Fruit fly (Drosophila melanogaster) whole organism, prepupa: Measurements from ENCODE around the gene bnk.

Experiments used
- Blimp-1 ChIP-seq: fragments of 200-800 bp; sonication (Bioruptor generic); optimal IDR thresholded peaks from 3 replicates; lab custom pipeline; 2017; ENCODE audit warnings: missing biosample characterization, missing genetic modification characterization, mild to moderate bottlenecking, moderate library complexity, missing genetic modification reagents
- CG10631 ChIP-seq: fragments of 200-800 bp; sonication (Bioruptor generic); optimal IDR thresholded peaks from 2 replicates; lab custom pipeline; 2016; ENCODE audit warnings: missing biosample characterization, missing genetic modification characterization
- CG10669 ChIP-seq: fragments of 200-800 bp; sonication (Bioruptor generic); optimal IDR thresholded peaks from 3 replicates; lab custom pipeline; 2018; ENCODE audit warnings: missing biosample characterization, mild to moderate bottlenecking, missing genetic modification characterization, moderate library complexity
- CG11294 ChIP-seq: fragments of 200-800 bp; sonication (Bioruptor generic); IDR thresholded peaks from 2 replicates; pipeline ENCODE4 v1.3.6; 2022; ENCODE audit warnings: missing biosample characterization, missing genetic modification characterization
- CG11902 ChIP-seq: fragments of 200-800 bp; sonication (Bioruptor generic); optimal IDR thresholded peaks from 3 replicates; lab custom pipeline; 2016; ENCODE audit warnings: missing biosample characterization, missing genetic modification characterization
- CG15336 ChIP-seq: fragments of 200-800 bp; sonication (Bioruptor generic); IDR thresholded peaks from 2 replicates; pipeline ENCODE4 v1.3.6; 2022; ENCODE audit warnings: missing biosample characterization, missing genetic modification characterization
- CG1621 ChIP-seq: fragments of 200-800 bp; sonication (Bioruptor generic); optimal IDR thresholded peaks from 3 replicates; lab custom pipeline; 2018; ENCODE audit warnings: missing biosample characterization, mild to moderate bottlenecking, missing genetic modification characterization
- CG16779 ChIP-seq: fragments of 200-800 bp; sonication (Bioruptor generic); optimal IDR thresholded peaks from 3 replicates; lab custom pipeline; 2017; ENCODE audit warnings: missing biosample characterization, mild to moderate bottlenecking, missing genetic modification characterization
- CG3032 ChIP-seq: fragments of 200-800 bp; optimal IDR thresholded peaks from 2 replicates; lab custom pipeline; 2019; ENCODE audit warnings: missing biosample characterization, mild to moderate bottlenecking, missing genetic modification characterization, moderate library complexity
- CG31627 ChIP-seq: fragments of 200-800 bp; sonication (Bioruptor generic); optimal IDR thresholded peaks from 3 replicates; lab custom pipeline; 2016; ENCODE audit warnings: missing biosample characterization, missing genetic modification characterization
- CG32006 ChIP-seq: fragments of 200-800 bp; sonication (Bioruptor generic); optimal IDR thresholded peaks from 3 replicates; lab custom pipeline; 2017; ENCODE audit warnings: missing biosample characterization, mild to moderate bottlenecking, missing genetic modification characterization
- CG4318 ChIP-seq: fragments of 200-800 bp; sonication (Bioruptor generic); optimal IDR thresholded peaks from 3 replicates; lab custom pipeline; 2017; ENCODE audit warnings: missing biosample characterization, mild to moderate bottlenecking, missing genetic modification characterization
- CG6163 ChIP-seq: fragments of 200-800 bp; sonication (Bioruptor generic); IDR thresholded peaks from 3 replicates; pipeline ENCODE4 v1.3.6; 2022; ENCODE audit warnings: missing biosample characterization, missing genetic modification characterization
- CG6276 ChIP-seq: fragments of 200-800 bp; sonication (Bioruptor generic); optimal IDR thresholded peaks from 2 replicates; lab custom pipeline; 2017; ENCODE audit warnings: missing biosample characterization, mild to moderate bottlenecking, missing genetic modification characterization
- CG6792 ChIP-seq: fragments of 200-800 bp; sonication (Bioruptor generic); optimal IDR thresholded peaks from 3 replicates; lab custom pipeline; 2016; ENCODE audit warnings: missing biosample characterization, missing genetic modification characterization
- CG6854 ChIP-seq: fragments of 200-800 bp; sonication (Bioruptor generic); optimal IDR thresholded peaks from 2 replicates; lab custom pipeline; 2017; ENCODE audit warnings: missing biosample characterization, mild to moderate bottlenecking, missing genetic modification characterization
- CG7368 ChIP-seq: fragments of 200-800 bp; sonication (Bioruptor generic); optimal IDR thresholded peaks from 3 replicates; lab custom pipeline; 2016; ENCODE audit warnings: missing biosample characterization, missing genetic modification characterization
- CG8119 ChIP-seq: fragments of 200-800 bp; sonication (Bioruptor generic); IDR thresholded peaks from 3 replicates; pipeline ENCODE4 v1.3.6; 2022; ENCODE audit warnings: missing biosample characterization, missing genetic modification characterization
- CG8319 ChIP-seq: fragments of 200-800 bp; sonication (Bioruptor generic); optimal IDR thresholded peaks from 3 replicates; lab custom pipeline; 2016; ENCODE audit warnings: missing biosample characterization, missing genetic modification characterization
- CG9139 ChIP-seq: fragments of 200-800 bp; sonication (Bioruptor generic); optimal IDR thresholded peaks from 3 replicates; lab custom pipeline; 2017; ENCODE audit warnings: missing biosample characterization, mild to moderate bottlenecking, missing genetic modification characterization
- Eip78C ChIP-seq: fragments of 200-800 bp; sonication (Bioruptor generic); peaks from one replicate; lab custom pipeline; 2016; ENCODE audit warnings: missing biosample characterization, missing genetic modification characterization
- Eip93F ChIP-seq: fragments of 200-800 bp; sonication (Bioruptor generic); optimal IDR thresholded peaks from 2 replicates; lab custom pipeline; 2016; ENCODE audit warnings: missing biosample characterization, mild to moderate bottlenecking, missing genetic modification characterization
- Ets96B ChIP-seq: fragments of 200-800 bp; optimal IDR thresholded peaks from 2 replicates; lab custom pipeline; 2019; ENCODE audit warnings: missing biosample characterization, mild to moderate bottlenecking, missing genetic modification characterization, moderate library complexity
- Gug ChIP-seq: fragments of 200-800 bp; sonication (Bioruptor generic); IDR thresholded peaks from 2 replicates; pipeline ENCODE4 v1.3.6; 2022; ENCODE audit warnings: missing biosample characterization, missing genetic modification characterization
- Hr39 ChIP-seq: fragments of 200-800 bp; sonication (Bioruptor generic); optimal IDR thresholded peaks from 2 replicates; lab custom pipeline; 2016; ENCODE audit warnings: missing biosample characterization, missing genetic modification characterization
- Hr4 ChIP-seq: fragments of 200-800 bp; sonication (Bioruptor generic); optimal IDR thresholded peaks from 3 replicates; lab custom pipeline; 2016; ENCODE audit warnings: missing biosample characterization, missing genetic modification characterization
- Lpt ChIP-seq: fragments of 200-800 bp; sonication (Bioruptor generic); optimal IDR thresholded peaks from 3 replicates; lab custom pipeline; 2016; ENCODE audit warnings: missing biosample characterization, missing genetic modification characterization
- Met ChIP-seq: fragments of 200-800 bp; sonication (Bioruptor generic); optimal IDR thresholded peaks from 3 replicates; lab custom pipeline; 2016; ENCODE audit warnings: missing biosample characterization, missing genetic modification characterization
- OdsH ChIP-seq: fragments of 200-800 bp; sonication (Bioruptor generic); optimal IDR thresholded peaks from 3 replicates; lab custom pipeline; 2016; ENCODE audit warnings: missing biosample characterization, missing genetic modification characterization
- Smox ChIP-seq: fragments of 200-800 bp; sonication (Bioruptor generic); optimal IDR thresholded peaks from 3 replicates; lab custom pipeline; 2016; ENCODE audit warnings: missing biosample characterization, missing genetic modification characterization
- Sox102F ChIP-seq: fragments of 200-800 bp; sonication (Bioruptor generic); optimal IDR thresholded peaks from 2 replicates; lab custom pipeline; 2016; ENCODE audit warnings: missing biosample characterization, mild to moderate bottlenecking, missing genetic modification characterization
- Sox14 ChIP-seq: fragments of 200-800 bp; sonication (Bioruptor generic); optimal IDR thresholded peaks from 3 replicates; lab custom pipeline; 2016; ENCODE audit warnings: missing biosample characterization, missing genetic modification characterization
- Sox15 ChIP-seq: fragments of 200-800 bp; sonication (Bioruptor generic); optimal IDR thresholded peaks from 3 replicates; lab custom pipeline; 2016; ENCODE audit warnings: missing biosample characterization, missing genetic modification characterization
- achi ChIP-seq: fragments of 200-800 bp; sonication (Bioruptor generic); optimal IDR thresholded peaks from 3 replicates; lab custom pipeline; 2016; ENCODE audit warnings: missing biosample characterization, missing genetic modification characterization
- acj6 ChIP-seq: fragments of 200-800 bp; sonication (Bioruptor generic); optimal IDR thresholded peaks from 3 replicates; lab custom pipeline; 2016; ENCODE audit warnings: missing biosample characterization, missing genetic modification characterization
- cyc ChIP-seq: fragments of 200-800 bp; sonication (Bioruptor generic); optimal IDR thresholded peaks from 3 replicates; lab custom pipeline; 2016; ENCODE audit warnings: missing biosample characterization, missing genetic modification characterization
- dac ChIP-seq: fragments of 200-800 bp; sonication (Bioruptor generic); optimal IDR thresholded peaks from 2 replicates; lab custom pipeline; 2017; ENCODE audit warnings: missing biosample characterization, mild to moderate bottlenecking, missing genetic modification characterization
- dsx ChIP-seq: fragments of 200-800 bp; optimal IDR thresholded peaks from 3 replicates; lab custom pipeline; 2019; ENCODE audit warnings: missing biosample characterization, mild to moderate bottlenecking, missing genetic modification characterization, moderate library complexity; ENCODE audit not compliant: poor library complexity, severe bottlenecking
- eg ChIP-seq: fragments of 200-800 bp; sonication (Bioruptor generic); IDR thresholded peaks from 3 replicates; pipeline ENCODE4 v1.3.6; 2022; ENCODE audit warnings: missing biosample characterization, missing genetic modification characterization
- esn ChIP-seq: fragments of 200-800 bp; sonication (Bioruptor generic); optimal IDR thresholded peaks from 2 replicates; lab custom pipeline; 2016; ENCODE audit warnings: missing biosample characterization, mild to moderate bottlenecking, missing genetic modification characterization, moderate library complexity
- fd59A ChIP-seq: fragments of 200-800 bp; sonication (Bioruptor generic); optimal IDR thresholded peaks from 2 replicates; lab custom pipeline; 2017; ENCODE audit warnings: missing biosample characterization, mild to moderate bottlenecking, missing genetic modification characterization, missing genetic modification reagents
- fd85E ChIP-seq: fragments of 200-800 bp; sonication (Bioruptor generic); optimal IDR thresholded peaks from 3 replicates; lab custom pipeline; 2016; ENCODE audit warnings: missing biosample characterization, missing genetic modification characterization
- fkh ChIP-seq: fragments of 200-800 bp; sonication (Bioruptor generic); optimal IDR thresholded peaks from 3 replicates; lab custom pipeline; 2017; ENCODE audit warnings: missing biosample characterization, mild to moderate bottlenecking, missing genetic modification characterization, moderate library complexity
- net ChIP-seq: fragments of 200-800 bp; sonication (Bioruptor generic); optimal IDR thresholded peaks from 3 replicates; lab custom pipeline; 2016; ENCODE audit warnings: missing biosample characterization, missing genetic modification characterization
- pdm3 ChIP-seq: fragments of 200-800 bp; sonication (Bioruptor generic); optimal IDR thresholded peaks from 3 replicates; lab custom pipeline; 2016; ENCODE audit warnings: missing biosample characterization, missing genetic modification characterization
- salr ChIP-seq, 2 experiments: fragments of 200-800 bp; sonication (Bioruptor generic); optimal IDR thresholded peaks; 3 replicates each; lab custom pipeline; 2016 to 2018; ENCODE audit warnings: missing biosample characterization in 2 of 2, missing genetic modification characterization in 2 of 2, mild to moderate bottlenecking in 1 of 2
- spab ChIP-seq: fragments of 200-800 bp; sonication (Bioruptor generic); optimal IDR thresholded peaks from 2 replicates; lab custom pipeline; 2017; ENCODE audit warnings: missing biosample characterization, mild to moderate bottlenecking, missing genetic modification characterization, missing genetic modification reagents
- ss ChIP-seq, 2 experiments: fragments of 200-800 bp; sonication (Bioruptor generic); optimal IDR thresholded peaks; 2 replicates in 1 of 2; 3 replicates in 1 of 2; lab custom pipeline; 2017 to 2018; ENCODE audit warnings: mild to moderate bottlenecking in 2 of 2, missing biosample characterization in 2 of 2, missing genetic modification characterization in 2 of 2, moderate library complexity in 1 of 2
- svp ChIP-seq: fragments of 200-800 bp; sonication (Bioruptor generic); peaks from one replicate; lab custom pipeline; 2016; ENCODE audit warnings: missing biosample characterization, missing genetic modification characterization
- topi ChIP-seq: fragments of 200-800 bp; sonication (Bioruptor generic); optimal IDR thresholded peaks from 3 replicates; lab custom pipeline; 2016; ENCODE audit warnings: missing biosample characterization, missing genetic modification characterization
- vri ChIP-seq: fragments of 200-800 bp; sonication (Bioruptor generic); optimal IDR thresholded peaks from 3 replicates; lab custom pipeline; 2016; ENCODE audit warnings: missing biosample characterization, mild to moderate bottlenecking, missing genetic modification characterization

The bnk gene

dm6 chr3R:31225043-31225681 is 32.0 kb downstream of the bnk start:
- TF ChIP-seq CG1621 (tag; lab: Kevin White, UChicago), result no peak
- no peak for TF ChIP-seq salr (GFP tag; optimal IDR thresholded peaks at IDR 0.05; lab: Kevin White, UChicago)
- TF ChIP-seq fd59A (GFP tag; lab: Kevin White, UChicago), result peak; percentile 8
- TF ChIP-seq Eip78C (GFP tag; lab: Kevin White, UChicago), result peak; percentile 89
- TF ChIP-seq CG32006 (GFP tag; lab: Kevin White, UChicago), result no peak
- no peak for TF ChIP-seq CG4318
- TF ChIP-seq CG11294 (GFP tag; lab: Robert Waterston, UW), result no peak; the same call in 1 of the 2 replicates
- no peak for TF ChIP-seq dsx
- TF ChIP-seq CG16779, result no peak
- peak; percentile 69; the same call in 2 of the 3 replicates for TF ChIP-seq CG6163 (GFP tag; lab: Robert Waterston, UW)
- no peak for TF ChIP-seq CG3032 (tag; lab: Kevin White, UChicago)
- TF ChIP-seq vri (GFP tag; lab: Kevin White, UChicago), result peak; percentile 94
- TF ChIP-seq CG8119, result peak; percentile 67; the same call in 2 of the 3 replicates
- peak; percentile 52 for TF ChIP-seq CG8319
- TF ChIP-seq Blimp-1, result peak; percentile 24
- TF ChIP-seq pdm3 (GFP tag; lab: Kevin White, UChicago), result no peak
- TF ChIP-seq CG31627 (GFP tag; lab: Kevin White, UChicago), result peak; percentile 73
- TF ChIP-seq achi (GFP tag; lab: Kevin White, UChicago), result no peak
- TF ChIP-seq net (GFP tag; lab: Kevin White, UChicago), result no peak
- no peak for TF ChIP-seq CG6276 (GFP tag; lab: Kevin White, UChicago)
- TF ChIP-seq CG10631, result peak; percentile 25
- TF ChIP-seq CG11902, result peak; percentile 28
- peak; percentile 91 for TF ChIP-seq svp (GFP tag; lab: Kevin White, UChicago)
- peak; percentile 77 for TF ChIP-seq Smox
- peak; percentile 81 for TF ChIP-seq CG6792
- TF ChIP-seq topi (GFP tag; lab: Kevin White, UChicago), result peak; percentile 72
- peak; percentile 85 for TF ChIP-seq Met (GFP tag; lab: Kevin White, UChicago)
- TF ChIP-seq esn (GFP tag; lab: Kevin White, UChicago), result peak; percentile 83
- peak; percentile 68 for TF ChIP-seq Hr39 (GFP tag; lab: Kevin White, UChicago)
- no peak for TF ChIP-seq spab (GFP tag; lab: Kevin White, UChicago)
- TF ChIP-seq Sox14 (GFP tag; lab: Kevin White, UChicago), result no peak
- no peak for TF ChIP-seq dac (GFP tag; lab: Kevin White, UChicago)
- TF ChIP-seq CG7368 (GFP tag; lab: Kevin White, UChicago), result peak; percentile 60
- TF ChIP-seq OdsH, result no peak
- TF ChIP-seq acj6 (GFP tag; lab: Kevin White, UChicago), result peak; percentile 55
- peak; percentile 59 for TF ChIP-seq cyc (GFP tag; lab: Kevin White, UChicago)
- TF ChIP-seq Gug (GFP tag; lab: Robert Waterston, UW), result 0 out of 2 replicates have a peak, but pooled peaks have one; percentile 25
- TF ChIP-seq fd85E (GFP tag; lab: Kevin White, UChicago), result peak; percentile 7
- TF ChIP-seq fkh (GFP tag; lab: Kevin White, UChicago), result no peak
- peak; percentile 73; the same call in 2 of the 3 replicates for TF ChIP-seq eg (GFP tag; lab: Robert Waterston, UW)
- TF ChIP-seq ss (GFP tag; optimal IDR thresholded peaks at IDR 0.05; lab: Kevin White, UChicago), result no peak
- TF ChIP-seq Eip93F, result peak; percentile 68
- TF ChIP-seq CG9139 (GFP tag; lab: Kevin White, UChicago), result no peak
- peak; percentile 45 for TF ChIP-seq Hr4 (GFP tag; lab: Kevin White, UChicago)
- no peak for TF ChIP-seq Ets96B (tag; lab: Kevin White, UChicago)
- TF ChIP-seq Sox15 (GFP tag; lab: Kevin White, UChicago), result peak; percentile 50
- peak; percentile 39 for TF ChIP-seq CG6854 (GFP tag; lab: Kevin White, UChicago)
- TF ChIP-seq Sox102F (GFP tag; lab: Kevin White, UChicago), result peak; percentile 86
- TF ChIP-seq CG10669, result no peak
- peak; percentile 40 for TF ChIP-seq Lpt (GFP tag; lab: Kevin White, UChicago)
- TF ChIP-seq CG15336, result peak; percentile 70
